Worm (Caenorhabditis elegans) whole organism, young adult: ENCODE measurements around the gene pqn-2.

Experiments used
- K12H6.12 ChIP-seq: fragments of 200-800 bp; sonication (Bioruptor generic); optimal IDR thresholded peaks from 2 replicates; lab custom pipeline; 2018; ENCODE audit warnings: mild to moderate bottlenecking, missing genetic modification characterization, missing compliant biosample characterization
- ets-4 ChIP-seq: fragments of 200-800 bp; sonication (Bioruptor generic); optimal IDR thresholded peaks from 2 replicates; lab custom pipeline; 2018; ENCODE audit warnings: mild to moderate bottlenecking, missing genetic modification characterization, missing compliant biosample characterization
- lin-26 ChIP-seq: fragments of 200-800 bp; sonication (Bioruptor generic); IDR thresholded peaks from 2 replicates; pipeline ENCODE4 v1.3.6; 2022; ENCODE audit warnings: missing genetic modification reagents, missing genetic modification characterization, missing compliant biosample characterization
- pha-4 ChIP-seq: fragments of 150-350 bp; sonication (generic microtip); optimal IDR thresholded peaks from 2 replicates; lab custom pipeline; 2014; ENCODE audit warnings: missing biosample characterization, missing genetic modification reagents, missing genetic modification characterization
- somi-1 ChIP-seq: fragments of 200-800 bp; sonication (Bioruptor generic); optimal IDR thresholded peaks from 2 replicates; lab custom pipeline; 2018; ENCODE audit warnings: mild to moderate bottlenecking, missing genetic modification characterization, missing compliant biosample characterization

- TF ChIP-seq somi-1 (GFP tag; lab: Kevin White, UChicago): no peak
- no peak for TF ChIP-seq K12H6.12
- no peak for TF ChIP-seq ets-4 (GFP tag; lab: Kevin White, UChicago)
- TF ChIP-seq lin-26 (GFP tag; lab: Robert Waterston, UW): no peak
- TF ChIP-seq pha-4 (tag; lab: Kevin White, UChicago): no peak
Measured at ce11 chrV:10387412-10387811, 5.2 kb downstream of the pqn-2 start.
